Fruit fly (Drosophila melanogaster): ENCODE results near the gene CG3402.

- TF ChIP-seq Myc (optimal IDR thresholded peaks at IDR 0.05): no peak
- TF ChIP-seq Sin3A (optimal IDR thresholded peaks at IDR 0.05): no peak
- no peak for TF ChIP-seq h (optimal IDR thresholded peaks at IDR 0.05)
- TF ChIP-seq psq (optimal IDR thresholded peaks at IDR 0.05): no peak
- TF ChIP-seq ttk (optimal IDR thresholded peaks at IDR 0.05): no peak
- TF ChIP-seq insv (optimal IDR thresholded peaks at IDR 0.05): no peak
Measured at dm6 chr3L:601559-602136, 51.0 kb downstream of the CG3402 start.
